Worm (Caenorhabditis elegans) whole organism, L1 larva: ENCODE data around the gene clec-7.

Experiments used
- ceh-90 ChIP-seq: sonication (generic microtip); optimal IDR thresholded peaks from 2 replicates; lab custom pipeline; 2016; ENCODE audit warnings: missing genetic modification characterization, missing compliant biosample characterization
- dpl-1 ChIP-seq, 3 experiments: fragments of 150-350 bp in 2 of 3; sonication (generic microtip) in 1 of 3; optimal IDR thresholded peaks; 2 replicates each; lab custom pipeline; 2014 to 2017; ENCODE audit warnings: missing biosample characterization in 3 of 3, missing genetic modification characterization in 3 of 3, missing genetic modification reagents in 3 of 3
- efl-1 ChIP-seq, 4 experiments: fragments of 150-350 bp; optimal IDR thresholded peaks in 3 of 4; peaks in 1 of 4; 1 replicate in 1 of 4; 2 replicates in 3 of 4; lab custom pipeline; 2014; ENCODE audit warnings: missing biosample characterization in 2 of 4, missing genetic modification characterization in 2 of 4, missing genetic modification reagents in 2 of 4
- fos-1 ChIP-seq: fragments of 150-350 bp; optimal IDR thresholded peaks from 2 replicates; lab custom pipeline; 2014; ENCODE audit warnings: missing biosample characterization, missing genetic modification characterization
- hlh-4 ChIP-seq: sonication (generic microtip); optimal IDR thresholded peaks from 2 replicates; lab custom pipeline; 2016; ENCODE audit warnings: mild to moderate bottlenecking, missing genetic modification characterization, missing compliant biosample characterization
- lin-35 ChIP-seq, 2 experiments: fragments of 150-350 bp; optimal IDR thresholded peaks; 2 replicates each; lab custom pipeline; 2014; ENCODE audit warnings: missing biosample characterization in 2 of 2, missing genetic modification characterization in 2 of 2, missing genetic modification reagents in 2 of 2
- mdl-1 ChIP-seq, 2 experiments: fragments of 150-350 bp; optimal IDR thresholded peaks; 2 replicates each; lab custom pipeline; 2014 to 2017; ENCODE audit warnings: missing biosample characterization in 2 of 2, missing genetic modification characterization in 2 of 2, inconsistent platforms in 1 of 2
- mep-1 ChIP-seq: fragments of 150-350 bp; optimal IDR thresholded peaks from 2 replicates; lab custom pipeline; 2014; ENCODE audit warnings: missing biosample characterization, missing genetic modification characterization
- nhr-11 ChIP-seq: fragments of 150-350 bp; optimal IDR thresholded peaks from 2 replicates; lab custom pipeline; 2014; ENCODE audit warnings: missing biosample characterization, missing genetic modification characterization
- pag-3 ChIP-seq: sonication (generic microtip); optimal IDR thresholded peaks from 2 replicates; lab custom pipeline; 2017; ENCODE audit warnings: missing genetic modification characterization, mild to moderate bottlenecking, missing compliant biosample characterization, antibody characterized with exemption, borderline replicate concordance; ENCODE audit not compliant: insufficient read depth
- sptf-1 ChIP-seq: fragments of 150-350 bp; optimal IDR thresholded peaks from 2 replicates; lab custom pipeline; 2014; ENCODE audit warnings: missing biosample characterization, missing genetic modification characterization

- no peak for TF ChIP-seq lin-35 (GFP tag; optimal IDR thresholded peaks at IDR 0.05; lab: Kevin White, UChicago)
- TF ChIP-seq dpl-1 (GFP tag; optimal IDR thresholded peaks at IDR 0.05; lab: Kevin White, UChicago): no peak
- no peak for TF ChIP-seq pag-3 (tag; lab: Kevin White, UChicago)
- TF ChIP-seq ceh-90 (tag; lab: Kevin White, UChicago): no peak
- no peak for TF ChIP-seq nhr-11 (tag; lab: Kevin White, UChicago)
- no peak for TF ChIP-seq hlh-4 (tag; lab: Kevin White, UChicago)
- TF ChIP-seq mdl-1 (tag; optimal IDR thresholded peaks at IDR 0.05; lab: Kevin White, UChicago): no peak
- no peak for TF ChIP-seq sptf-1
- TF ChIP-seq efl-1 (optimal IDR thresholded peaks at IDR 0.05; lab: Kevin White, UChicago): no peak
- TF ChIP-seq efl-1 (GFP tag; optimal IDR thresholded peaks at IDR 0.05 in 1 of 2; lab: Kevin White, UChicago): no peak
- TF ChIP-seq fos-1 (tag; lab: Kevin White, UChicago): no peak
- TF ChIP-seq mep-1 (tag; lab: Kevin White, UChicago): no peak
These were observed 28.5 kb downstream of the clec-7 start, which contains the start of gene C03G6.21 for ce11 chrV:7356684-7357083.
